Worm (Caenorhabditis elegans): Measurements from ENCODE around the gene mdt-27.

mdt-27 gene

ce11 chrV:9162955-9163468, 50.4 kb downstream of the mdt-27 start, which contains the start of gene col-145:
TSS of gene col-145 (minus strand) at chrV:9163005.
- TF ChIP-seq blmp-1 (tag; optimal IDR thresholded peaks at IDR 0.05; ENCODE audit: insufficient read depth): peak; percentile 62
- no peak for TF ChIP-seq F13H6.1 (tag; optimal IDR thresholded peaks at IDR 0.05)

ce11 chrV:9162118-9162729, 51.2 kb downstream of the mdt-27 start:
- no peak for TF ChIP-seq elt-3 (tag; optimal IDR thresholded peaks at IDR 0.05)
- TF ChIP-seq ama-1 (optimal IDR thresholded peaks at IDR 0.05): no peak
- TF ChIP-seq nhr-11 (tag; optimal IDR thresholded peaks at IDR 0.05): no peak
- TF ChIP-seq lin-39 (tag; optimal IDR thresholded peaks at IDR 0.05): no peak
- TF ChIP-seq crh-2 (tag; optimal IDR thresholded peaks at IDR 0.05): no peak
- no peak for TF ChIP-seq lin-11 (tag; optimal IDR thresholded peaks at IDR 0.05)
- no peak for TF ChIP-seq nhr-237 (tag; optimal IDR thresholded peaks at IDR 0.05)
- no peak for TF ChIP-seq nhr-23 (tag; optimal IDR thresholded peaks at IDR 0.05)
- TF ChIP-seq nhr-21 (tag; optimal IDR thresholded peaks at IDR 0.05): no peak
- TF ChIP-seq ztf-1 (GFP tag; conservative IDR thresholded peaks at IDR 0.05): no peak

ce11 chrV:9160224-9160886, 53.1 kb downstream of the mdt-27 start, which contains the start of gene col-144:
TSS of gene col-144 (minus strand) at chrV:9160642.
- TF ChIP-seq sma-9 (GFP tag; optimal IDR thresholded peaks at IDR 0.05): peak; percentile 25
- no peak for TF ChIP-seq sma-9 (tag; optimal IDR thresholded peaks at IDR 0.05)
- TF ChIP-seq crh-2 (tag; optimal IDR thresholded peaks at IDR 0.05): peak; percentile 10
- TF ChIP-seq nhr-77 (tag; optimal IDR thresholded peaks at IDR 0.05): no peak
- peak; percentile 20 for TF ChIP-seq ama-1 (optimal IDR thresholded peaks at IDR 0.05)
- no peak for TF ChIP-seq nhr-23 (tag; optimal IDR thresholded peaks at IDR 0.05)
- TF ChIP-seq nhr-21 (tag; optimal IDR thresholded peaks at IDR 0.05): peak; percentile 21
- TF ChIP-seq blmp-1 (tag; optimal IDR thresholded peaks at IDR 0.05; ENCODE audit: insufficient read depth): peak; percentile 57
- no peak for TF ChIP-seq gmeb-1 (tag; optimal IDR thresholded peaks at IDR 0.05)
- TF ChIP-seq nhr-25 (tag; optimal IDR thresholded peaks at IDR 0.05): peak; percentile 68
- TF ChIP-seq sma-3 (GFP tag; optimal IDR thresholded peaks at IDR 0.05): peak; percentile 28

All from whole organism, L2 larva.